Worm (Caenorhabditis elegans) whole organism, L4 larva: ENCODE results near the gene F35H8.2.

Experiments used
- D1046.2 ChIP-seq: fragments of 200-800 bp; sonication (Bioruptor generic); IDR thresholded peaks from 2 replicates; pipeline ENCODE4 v1.3.6; 2022; ENCODE audit warnings: missing genetic modification characterization, missing compliant biosample characterization
- F26F4.8 ChIP-seq: fragments of 200-800 bp; sonication (Bioruptor generic); conservative IDR thresholded peaks from 2 replicates; pipeline ENCODE4 v1.3.6; 2022; ENCODE audit warnings: missing genetic modification characterization, missing compliant biosample characterization
- F44E2.7 ChIP-seq: fragments of 200-800 bp; sonication (Bioruptor generic); IDR thresholded peaks from 2 replicates; pipeline ENCODE4 v2.1.2; 2022; ENCODE audit warnings: missing genetic modification characterization, missing compliant biosample characterization
- T20F7.1 ChIP-seq: fragments of 200-800 bp; sonication (Bioruptor generic); optimal IDR thresholded peaks from 2 replicates; lab custom pipeline; 2018; ENCODE audit warnings: mild to moderate bottlenecking, missing genetic modification characterization, missing compliant biosample characterization
- Y5F2A.4 ChIP-seq: fragments of 200-800 bp; sonication (Bioruptor generic); optimal IDR thresholded peaks from 2 replicates; lab custom pipeline; 2018; ENCODE audit warnings: mild to moderate bottlenecking, missing genetic modification characterization, missing compliant biosample characterization
- ZK546.5 ChIP-seq, 2 experiments: sonication (generic microtip); optimal IDR thresholded peaks; 2 replicates each; lab custom pipeline; 2017; ENCODE audit warnings: missing biosample characterization in 2 of 2, missing genetic modification characterization in 2 of 2
- aha-1 ChIP-seq: fragments of 150-350 bp; peaks from one replicate; lab custom pipeline; 2014; ENCODE audit warnings: missing biosample characterization, missing genetic modification characterization
- daf-8 ChIP-seq: fragments of 200-800 bp; sonication (Bioruptor generic); IDR thresholded peaks from 2 replicates; pipeline ENCODE4 v1.3.6; 2022; ENCODE audit warnings: missing genetic modification characterization, missing compliant biosample characterization
- dmd-6 ChIP-seq: fragments of 200-800 bp; sonication (Bioruptor generic); IDR thresholded peaks from 2 replicates; pipeline ENCODE4 v1.3.6; 2022; ENCODE audit warnings: missing genetic modification reagents, missing genetic modification characterization, missing compliant biosample characterization
- dmd-8 ChIP-seq: fragments of 200-800 bp; sonication (Bioruptor generic); IDR thresholded peaks from 2 replicates; pipeline ENCODE4 v1.3.6; 2022; ENCODE audit warnings: missing genetic modification characterization, missing compliant biosample characterization
- egl-43 ChIP-seq: fragments of 200-800 bp; sonication (Bioruptor generic); IDR thresholded peaks from 2 replicates; pipeline ENCODE4 v1.3.6; 2022; ENCODE audit warnings: missing genetic modification reagents, missing genetic modification characterization, missing compliant biosample characterization
- gei-8 ChIP-seq: fragments of 200-800 bp; sonication (Bioruptor generic); optimal IDR thresholded peaks from 2 replicates; lab custom pipeline; 2018; ENCODE audit warnings: mild to moderate bottlenecking, missing genetic modification characterization, missing compliant biosample characterization
- hif-1 ChIP-seq, 2 experiments: sonication (generic microtip); optimal IDR thresholded peaks; 2 replicates each; lab custom pipeline; 2016 to 2017; ENCODE audit warnings: missing compliant biosample characterization in 2 of 2, missing genetic modification characterization in 2 of 2, missing genetic modification reagents in 2 of 2, missing genotype in 2 of 2, mild to moderate bottlenecking in 1 of 2
- hlh-30 ChIP-seq: sonication (generic microtip); optimal IDR thresholded peaks from 2 replicates; lab custom pipeline; 2017; ENCODE audit warnings: antibody characterized with exemption, mild to moderate bottlenecking, missing genetic modification characterization, missing compliant biosample characterization; ENCODE audit not compliant: insufficient read depth
- lin-13 ChIP-seq: fragments of 150-350 bp; optimal IDR thresholded peaks from 2 replicates; lab custom pipeline; 2014; ENCODE audit warnings: missing biosample characterization, missing genetic modification reagents, missing genetic modification characterization
- lin-15B ChIP-seq: fragments of 150-350 bp; sonication (generic microtip); optimal IDR thresholded peaks from 3 replicates; lab custom pipeline; 2014; ENCODE audit warnings: missing biosample characterization, missing genetic modification characterization
- lin-29 ChIP-seq: fragments of 200-800 bp; sonication (Bioruptor generic); IDR thresholded peaks from 2 replicates; pipeline ENCODE4 v1.3.6; 2022; ENCODE audit warnings: missing genetic modification reagents, missing genetic modification characterization, missing compliant biosample characterization
- lsy-2 ChIP-seq, 2 experiments: fragments of 150-350 bp in 1 of 2; sonication (generic microtip) in 1 of 2; optimal IDR thresholded peaks; 2 replicates each; lab custom pipeline; 2014 to 2017; ENCODE audit warnings: missing biosample characterization in 2 of 2, missing genetic modification characterization in 2 of 2
- mdt-29 ChIP-seq: fragments of 200-800 bp; sonication (Bioruptor generic); IDR thresholded peaks from 2 replicates; pipeline ENCODE4 v1.3.6; 2022; ENCODE audit warnings: missing genetic modification reagents, missing genetic modification characterization, missing compliant biosample characterization
- mep-1 ChIP-seq: fragments of 150-350 bp; sonication (generic microtip); optimal IDR thresholded peaks from 3 replicates; lab custom pipeline; 2014; ENCODE audit warnings: missing biosample characterization, missing genetic modification characterization
- mes-2 ChIP-seq: sonication (generic microtip); optimal IDR thresholded peaks from 2 replicates; lab custom pipeline; 2016; ENCODE audit warnings: missing genotype, mild to moderate bottlenecking, missing genetic modification characterization, missing compliant biosample characterization; ENCODE audit not compliant: poor library complexity, severe bottlenecking
- nhr-102 ChIP-seq: sonication (generic microtip); optimal IDR thresholded peaks from 2 replicates; lab custom pipeline; 2016; ENCODE audit warnings: mild to moderate bottlenecking, missing genetic modification characterization, moderate library complexity, missing compliant biosample characterization
- nhr-11 ChIP-seq: fragments of 150-350 bp; optimal IDR thresholded peaks from 2 replicates; lab custom pipeline; 2014; ENCODE audit warnings: missing biosample characterization, missing genetic modification characterization
- nhr-48 ChIP-seq: sonication (generic microtip); optimal IDR thresholded peaks from 2 replicates; lab custom pipeline; 2016; ENCODE audit warnings: mild to moderate bottlenecking, missing genetic modification characterization, missing compliant biosample characterization
- pqm-1 ChIP-seq: sonication (generic microtip); optimal IDR thresholded peaks from 2 replicates; lab custom pipeline; 2017; ENCODE audit warnings: missing biosample characterization, missing genetic modification characterization
- snpc-1.2 ChIP-seq: fragments of 200-800 bp; sonication (Bioruptor generic); IDR thresholded peaks from 2 replicates; pipeline ENCODE4 v1.3.6; 2022; ENCODE audit warnings: missing genetic modification reagents, missing genetic modification characterization, missing compliant biosample characterization
- snpc-4 ChIP-seq: fragments of 150-350 bp; optimal IDR thresholded peaks from 2 replicates; lab custom pipeline; 2014; ENCODE audit warnings: missing biosample characterization, missing genetic modification characterization
- spr-3 ChIP-seq: fragments of 200-800 bp; sonication (Bioruptor generic); optimal IDR thresholded peaks from 2 replicates; lab custom pipeline; 2018; ENCODE audit warnings: mild to moderate bottlenecking, missing genetic modification characterization, missing compliant biosample characterization
- unc-62 ChIP-seq, 3 experiments: fragments of 150-350 bp in 1 of 3; sonication (generic microtip); optimal IDR thresholded peaks in 2 of 3; peaks in 1 of 3; 1 replicate in 1 of 3; 2 replicates in 2 of 3; lab custom pipeline; 2014 to 2017; ENCODE audit warnings: missing biosample characterization in 3 of 3, missing genetic modification characterization in 3 of 3, missing genetic modification reagents in 3 of 3, missing genotype in 1 of 3
- vab-7 ChIP-seq: fragments of 200-800 bp; sonication (Bioruptor generic); IDR thresholded peaks from 2 replicates; pipeline ENCODE4 v1.3.6; 2022; ENCODE audit warnings: missing genetic modification reagents, missing genetic modification characterization, missing compliant biosample characterization
- zfp-3 ChIP-seq: fragments of 200-800 bp; sonication (Bioruptor generic); conservative IDR thresholded peaks from 2 replicates; pipeline ENCODE4 v1.3.6; 2022; ENCODE audit warnings: missing genetic modification reagents, missing genetic modification characterization, missing compliant biosample characterization

The F35H8.2 gene

DNA sequence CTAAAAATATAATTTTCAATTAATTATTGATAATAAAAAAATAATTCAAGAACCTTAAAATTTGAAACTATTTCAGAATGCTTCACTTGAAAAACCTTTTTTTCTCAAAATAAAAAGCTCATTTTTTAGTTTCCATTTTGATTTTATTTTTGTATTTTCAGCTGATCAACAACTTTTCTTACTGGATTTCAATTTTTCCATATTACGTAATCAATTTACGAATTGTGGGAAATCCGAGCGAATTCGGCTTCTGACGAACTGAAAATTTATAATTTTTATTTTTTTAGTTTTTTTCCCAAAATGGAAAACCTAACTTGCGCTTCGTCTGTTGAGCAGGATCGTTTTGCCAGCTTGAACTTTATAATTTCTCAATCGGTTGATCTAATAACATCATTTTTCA is 17.9 kb upstream of the F35H8.2 start, which contains the start of gene sra-8:
sra-8 (plus strand) TSS at position 301 of the 400 bp plus-strand sequence.
- TF ChIP-seq lsy-2 (tag; optimal IDR thresholded peaks at IDR 0.05; lab: Kevin White, UChicago) (no peak), mep-1 (tag; lab: Kevin White, UChicago) (no peak), pqm-1 (tag; lab: Kevin White, UChicago) (no peak), snpc-4 (tag; lab: Kevin White, UChicago) (no peak), dmd-8 (GFP tag; lab: Robert Waterston, UW) (no peak), nhr-48 (tag; lab: Kevin White, UChicago) (no peak), hlh-30 (tag; lab: Kevin White, UChicago) (no peak), zfp-3 (GFP tag; lab: Robert Waterston, UW) (no peak)

DNA sequence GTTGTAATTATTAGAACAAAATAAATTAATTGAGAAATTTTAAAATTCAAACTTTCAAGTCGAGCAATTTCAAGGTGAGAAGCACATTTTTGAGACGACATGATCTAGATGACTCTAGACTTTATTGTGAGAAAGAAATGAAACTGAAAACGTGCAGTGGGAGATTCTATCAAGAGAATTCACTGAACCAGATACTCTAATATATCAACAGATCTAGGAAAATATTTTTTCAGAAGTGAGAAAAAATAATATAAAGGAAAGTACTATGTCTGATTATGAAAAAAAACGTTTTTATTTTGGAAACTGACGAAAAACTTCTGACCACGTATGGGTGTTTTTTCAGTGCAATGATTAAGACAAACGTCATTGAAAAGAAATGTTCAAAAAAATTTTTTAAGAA is 14.6 kb upstream of the F35H8.2 start, which contains the start of gene sra-3:
sra-3 (minus strand) TSS at position 101 of the 400 bp plus-strand sequence.
- no peak for TF ChIP-seq nhr-11
- TF ChIP-seq spr-3 (GFP tag; lab: Kevin White, UChicago) = no peak
- TF ChIP-seq, all 104 proteins: peak for 0

DNA sequence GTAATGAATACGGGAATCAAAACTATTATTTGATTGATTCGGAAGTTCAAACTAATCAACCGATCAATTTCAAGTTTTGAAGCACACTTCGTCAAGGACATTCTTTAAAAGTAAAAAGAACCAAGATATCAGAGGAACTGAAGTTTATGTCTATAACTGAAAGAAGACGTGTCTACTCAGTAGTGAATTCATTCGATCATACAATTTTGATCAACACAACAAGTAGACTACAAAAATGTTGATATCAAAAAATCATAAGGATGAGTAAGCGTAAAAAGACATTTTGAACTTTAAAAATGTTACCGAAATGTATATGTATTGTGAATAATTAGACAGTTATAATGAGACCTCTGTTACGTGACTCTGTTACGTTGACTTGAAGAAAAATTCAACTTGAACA is 12.5 kb upstream of the F35H8.2 start, which contains the start of gene sra-4:
sra-4 (minus strand) TSS at position 101 of the 400 bp plus-strand sequence.
- TF ChIP-seq F26F4.8 (GFP tag; lab: Robert Waterston, UW) (no peak), nhr-102 (tag; lab: Kevin White, UChicago) (no peak), mes-2 (tag; lab: Kevin White, UChicago) (no peak), lin-29 (no peak), snpc-1.2 (no peak), unc-62 (GFP tag; optimal IDR thresholded peaks at IDR 0.05 in 1 of 2; lab: Kevin White, UChicago) (no peak), unc-62 (tag; optimal IDR thresholded peaks at IDR 0.05; lab: Kevin White, UChicago) (no peak), egl-43 (GFP tag; lab: Robert Waterston, UW) (no peak), lin-15B (tag; lab: Kevin White, UChicago) (no peak), mdt-29 (GFP tag; lab: Robert Waterston, UW) (no peak), nhr-48 (tag; lab: Kevin White, UChicago) (no peak), ZK546.5 (tag; optimal IDR thresholded peaks at IDR 0.05; lab: Kevin White, UChicago) (no peak), vab-7 (no peak), nhr-11 (no peak), T20F7.1 (no peak), D1046.2 (GFP tag; lab: Robert Waterston, UW) (no peak), lin-13 (GFP tag; lab: Kevin White, UChicago) (no peak), F44E2.7 (GFP tag; lab: Robert Waterston, UW) (no peak), zfp-3 (GFP tag; lab: Robert Waterston, UW) (no peak), gei-8 (GFP tag; lab: Kevin White, UChicago) (no peak), dmd-6 (no peak)

DNA sequence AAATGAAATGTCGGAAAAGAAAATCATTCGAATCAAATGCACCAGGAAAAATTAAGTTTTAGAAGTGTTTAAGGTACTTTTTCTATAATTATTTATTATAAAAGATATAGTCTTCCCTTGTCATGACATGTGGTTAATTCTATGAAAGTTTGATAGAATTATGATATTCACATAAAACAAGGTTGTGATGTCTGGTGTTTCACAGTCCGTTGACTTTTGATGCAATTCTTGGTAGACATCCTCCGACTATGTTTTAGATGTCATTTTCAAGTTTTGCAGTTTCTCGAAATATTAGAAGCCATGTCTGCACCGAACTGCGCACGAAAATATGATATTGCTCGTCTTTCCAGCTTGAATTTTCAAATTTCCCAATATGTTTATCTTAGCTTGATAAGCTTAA is 10.9 kb upstream of the F35H8.2 start, which contains the start of gene sra-7:
sra-7 (plus strand) TSS at position 301 of the 400 bp plus-strand sequence.
- peak; percentile 8 for TF ChIP-seq aha-1 (tag; lab: Kevin White, UChicago)
- no peak for TF ChIP-seq Y5F2A.4 (GFP tag; lab: Kevin White, UChicago)

DNA sequence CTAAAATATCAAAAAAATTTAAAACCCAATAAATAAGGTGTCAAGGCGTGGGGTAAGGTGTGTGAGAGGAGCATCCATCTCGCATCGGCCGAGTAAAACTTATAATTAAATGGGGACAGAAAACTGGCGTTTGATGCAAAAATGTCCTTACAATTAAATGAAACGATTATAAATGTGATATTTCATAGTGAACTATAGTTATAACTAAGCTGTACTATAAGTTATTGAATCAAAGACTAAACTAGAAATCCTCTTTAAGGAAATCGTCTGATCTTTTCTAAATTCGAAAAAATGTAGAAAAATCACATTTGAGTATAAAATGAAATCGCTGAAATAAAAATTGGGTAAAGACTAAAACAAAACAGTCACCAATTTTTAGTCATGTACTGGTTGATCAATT is 4.6 kb upstream of the F35H8.2 start, which contains the start of gene sra-6:
sra-6 (minus strand) TSS at position 101 of the 400 bp plus-strand sequence.
- TF ChIP-seq spr-3 (GFP tag; lab: Kevin White, UChicago) (no peak), hif-1 (tag; optimal IDR thresholded peaks at IDR 0.05; lab: Kevin White, UChicago) (no peak), daf-8 (GFP tag; lab: Robert Waterston, UW) (no peak)
